Worm (Caenorhabditis elegans) whole organism, late embryonic: ENCODE measurements around the gene act-4.

ENCODE experiments used
- ceh-22 ChIP-seq: sonication (generic microtip); optimal IDR thresholded peaks from 2 replicates; lab custom pipeline; 2017; ENCODE audit warnings: missing biosample characterization, missing genetic modification characterization
- ceh-9 ChIP-seq: sonication (generic microtip); optimal IDR thresholded peaks from 2 replicates; lab custom pipeline; 2016; ENCODE audit warnings: mild to moderate bottlenecking, missing genetic modification characterization, inconsistent platforms, missing compliant biosample characterization
- che-1 ChIP-seq: sonication (generic microtip); optimal IDR thresholded peaks from 2 replicates; lab custom pipeline; 2016; ENCODE audit warnings: mild to moderate bottlenecking, missing genetic modification characterization, missing compliant biosample characterization
- fkh-10 ChIP-seq: fragments of 150-350 bp; optimal IDR thresholded peaks from 2 replicates; lab custom pipeline; 2014; ENCODE audit warnings: missing biosample characterization, missing genetic modification reagents, missing genetic modification characterization
- hlh-15 ChIP-seq: sonication (generic microtip); optimal IDR thresholded peaks from 2 replicates; lab custom pipeline; 2016; ENCODE audit warnings: missing genetic modification characterization, missing compliant biosample characterization
- hlh-6 ChIP-seq: sonication (generic microtip); optimal IDR thresholded peaks from 2 replicates; lab custom pipeline; 2016; ENCODE audit warnings: missing genotype, missing genetic modification characterization, missing compliant biosample characterization
- nfya-1 ChIP-seq: sonication (generic microtip); optimal IDR thresholded peaks from 2 replicates; lab custom pipeline; 2017; ENCODE audit warnings: missing genetic modification characterization, mild to moderate bottlenecking, missing compliant biosample characterization, antibody characterized with exemption, moderate library complexity
- nhr-11 ChIP-seq: fragments of 150-350 bp; optimal IDR thresholded peaks from 2 replicates; lab custom pipeline; 2014; ENCODE audit warnings: missing biosample characterization, missing genetic modification characterization
- pax-1 ChIP-seq: fragments of 150-350 bp; optimal IDR thresholded peaks from 2 replicates; lab custom pipeline; 2014; ENCODE audit warnings: missing biosample characterization, missing genetic modification characterization
- pha-2 ChIP-seq: sonication (generic microtip); optimal IDR thresholded peaks from 2 replicates; lab custom pipeline; 2017; ENCODE audit warnings: mild to moderate bottlenecking, missing genetic modification characterization, missing compliant biosample characterization
- pha-4 ChIP-seq: fragments of 150-350 bp; optimal IDR thresholded peaks from 2 replicates; lab custom pipeline; 2018; ENCODE audit warnings: missing biosample characterization, missing genetic modification reagents, missing genetic modification characterization
- pqm-1 ChIP-seq: sonication (generic microtip); optimal IDR thresholded peaks from 2 replicates; lab custom pipeline; 2016; ENCODE audit warnings: missing genetic modification characterization, missing compliant biosample characterization
- rnt-1 ChIP-seq: sonication (generic microtip); optimal IDR thresholded peaks from 2 replicates; lab custom pipeline; 2016; ENCODE audit warnings: missing genetic modification characterization, missing compliant biosample characterization
- tbx-2 ChIP-seq: sonication (generic microtip); optimal IDR thresholded peaks from 2 replicates; lab custom pipeline; 2016; ENCODE audit warnings: missing genetic modification characterization, missing compliant biosample characterization

- TF ChIP-seq hlh-15 (tag; lab: Kevin White, UChicago) (no peak), ceh-22 (tag; lab: Kevin White, UChicago) (no peak), rnt-1 (tag; lab: Kevin White, UChicago) (peak; percentile 81), pha-4 (tag; lab: Kevin White, UChicago) (no peak), pqm-1 (tag; lab: Kevin White, UChicago) (no peak), che-1 (tag; lab: Kevin White, UChicago) (no peak), pha-2 (no peak), tbx-2 (tag; lab: Kevin White, UChicago) (peak; percentile 53), nfya-1 (peak; percentile 30), pax-1 (tag; lab: Kevin White, UChicago) (no peak), fkh-10 (GFP tag; lab: Kevin White, UChicago) (no peak), hlh-6 (tag; lab: Kevin White, UChicago) (peak; percentile 10), nhr-11 (tag; lab: Kevin White, UChicago) (peak; percentile 24), ceh-9 (no peak)
Observed at ce11 chrX:4957259-4957658, 3.2 kb upstream of the act-4 start, which contains the start of gene M03F4.4.
